Worm (Caenorhabditis elegans): Measurements from ENCODE around the gene ceh-34.

ceh-34 gene

ce11 chrV:5349471-5349870, 30.1 kb upstream of the ceh-34 start, which contains the start of gene T09D3.3:
Gene T09D3.3 (minus strand): TSS chrV:5349571.
- no peak for TF ChIP-seq che-1 (tag; optimal IDR thresholded peaks at IDR 0.05)
- no peak for TF ChIP-seq unc-3 (GFP tag; conservative IDR thresholded peaks at IDR 0.05)
- no peak for TF ChIP-seq unc-3 (tag; optimal IDR thresholded peaks at IDR 0.05)
- no peak for TF ChIP-seq dve-1 (tag; optimal IDR thresholded peaks at IDR 0.05)
- TF ChIP-seq sox-2 (GFP tag; IDR thresholded peaks at IDR 0.05): no peak
- TF ChIP-seq ceh-18 (tag; optimal IDR thresholded peaks at IDR 0.05): no peak

- no peak for TF ChIP-seq dmd-4 (tag; optimal IDR thresholded peaks at IDR 0.05; ENCODE audit: borderline replicate concordance)
- no peak for TF ChIP-seq C08G9.2 (tag; optimal IDR thresholded peaks at IDR 0.05)
- TF ChIP-seq ceh-9 (tag; optimal IDR thresholded peaks at IDR 0.05): no peak
- no peak for TF ChIP-seq hlh-6 (tag; optimal IDR thresholded peaks at IDR 0.05)
- no peak for TF ChIP-seq mec-3 (tag; optimal IDR thresholded peaks at IDR 0.05; ENCODE audit: borderline replicate concordance)
- TF ChIP-seq pag-3 (tag; optimal IDR thresholded peaks at IDR 0.05; ENCODE audit: borderline replicate concordance): no peak
- TF ChIP-seq ceh-30 (tag; optimal IDR thresholded peaks at IDR 0.05): no peak
- no peak for TF ChIP-seq madf-2 (tag; optimal IDR thresholded peaks at IDR 0.05)
- TF ChIP-seq fkh-10 (GFP tag; optimal IDR thresholded peaks at IDR 0.05): no peak
- TF ChIP-seq ztf-16 (tag; optimal IDR thresholded peaks at IDR 0.05): no peak
Measured at ce11 chrV:5345419-5345818, 26.0 kb upstream of the ceh-34 start, which contains the start of gene srg-25. Gene srg-25 (minus strand): TSS chrV:5345519.

- TF ChIP-seq elt-4 (tag; optimal IDR thresholded peaks at IDR 0.05): no peak
- TF ChIP-seq elt-2 (tag; optimal IDR thresholded peaks at IDR 0.05): no peak
- no peak for TF ChIP-seq sdc-2 (tag; optimal IDR thresholded peaks at IDR 0.05)
- TF ChIP-seq unc-55 (GFP tag; optimal IDR thresholded peaks at IDR 0.05): no peak
- no peak for TF ChIP-seq ztf-16 (tag; optimal IDR thresholded peaks at IDR 0.05)
- no peak for TF ChIP-seq che-1 (tag; optimal IDR thresholded peaks at IDR 0.05)
- no peak for TF ChIP-seq nhr-232 (tag; optimal IDR thresholded peaks at IDR 0.05)
- no peak for TF ChIP-seq sox-2 (GFP tag; IDR thresholded peaks at IDR 0.05)
- no peak for TF ChIP-seq gmeb-2 (tag; optimal IDR thresholded peaks at IDR 0.05)
- TF ChIP-seq ttx-3 (tag; optimal IDR thresholded peaks at IDR 0.05): no peak
- TF ChIP-seq unc-3 (GFP tag; conservative IDR thresholded peaks at IDR 0.05): no peak
- TF ChIP-seq unc-3 (tag; optimal IDR thresholded peaks at IDR 0.05): no peak
Measured at ce11 chrV:5339497-5339896, 20.1 kb upstream of the ceh-34 start, which contains the start of gene srg-27. Gene srg-27 (plus strand): TSS chrV:5339797.

ce11 chrV:5336884-5337283, 17.5 kb upstream of the ceh-34 start, which contains the start of gene srg-29:
Gene srg-29 (plus strand): TSS chrV:5337184.
- TF ChIP-seq gmeb-2 (tag; optimal IDR thresholded peaks at IDR 0.05) (no peak), pag-3 (tag; optimal IDR thresholded peaks at IDR 0.05; ENCODE audit: borderline replicate concordance) (no peak), hlh-13 (GFP tag; optimal IDR thresholded peaks at IDR 0.05) (no peak), unc-3 (GFP tag; conservative IDR thresholded peaks at IDR 0.05) (no peak), unc-3 (tag; optimal IDR thresholded peaks at IDR 0.05) (no peak), pat-9 (tag; optimal IDR thresholded peaks at IDR 0.05) (no peak), eyg-1 (tag; optimal IDR thresholded peaks at IDR 0.05) (no peak), ceh-2 (tag; optimal IDR thresholded peaks at IDR 0.05) (no peak), ceh-34 (tag; optimal IDR thresholded peaks at IDR 0.05) (no peak), ceh-6 (GFP tag; optimal IDR thresholded peaks at IDR 0.05) (no peak), ets-4 (tag; optimal IDR thresholded peaks at IDR 0.05) (no peak), hlh-30 (tag; optimal IDR thresholded peaks at IDR 0.05; ENCODE audit: insufficient read depth) (no peak), ref-2 (tag; optimal IDR thresholded peaks at IDR 0.05) (no peak), C38D4.7 (GFP tag; optimal IDR thresholded peaks at IDR 0.05) (no peak)

- no peak for TF ChIP-seq hlh-6 (tag; optimal IDR thresholded peaks at IDR 0.05)
- no peak for TF ChIP-seq C08G9.2 (tag; optimal IDR thresholded peaks at IDR 0.05)
- no peak for TF ChIP-seq ceh-14 (tag; optimal IDR thresholded peaks at IDR 0.05)
- no peak for TF ChIP-seq elt-2 (tag; optimal IDR thresholded peaks at IDR 0.05)
- TF ChIP-seq ama-1 (optimal IDR thresholded peaks at IDR 0.05): no peak
- no peak for TF ChIP-seq rnt-1 (tag; optimal IDR thresholded peaks at IDR 0.05)
- TF ChIP-seq zip-5 (tag; optimal IDR thresholded peaks at IDR 0.05): no peak
- no peak for TF ChIP-seq nhr-11 (tag; optimal IDR thresholded peaks at IDR 0.05)
Measured at ce11 chrV:5334588-5334987, 15.2 kb upstream of the ceh-34 start, which contains the start of gene srg-28. Gene srg-28 (plus strand): TSS chrV:5334888.

All from whole organism, late embryonic.